Worm (Caenorhabditis elegans) whole organism, young adult: Measurements from ENCODE around the gene F10E7.6.

Experiments used
- sdz-38 ChIP-seq: sonication (generic microtip); optimal IDR thresholded peaks from 2 replicates; lab custom pipeline; 2016; ENCODE audit warnings: missing genotype, missing genetic modification characterization, missing compliant biosample characterization
- snpc-4 ChIP-seq, 5 experiments: fragments of 150-350 bp in 1 of 5; sonication (generic microtip) in 4 of 5; optimal IDR thresholded peaks; 2 replicates each; lab custom pipeline; 2014 to 2018; ENCODE audit warnings: missing genetic modification characterization in 5 of 5, missing biosample characterization in 3 of 5, antibody characterized with exemption in 2 of 5, mild to moderate bottlenecking in 2 of 5, missing compliant biosample characterization in 2 of 5, missing genotype in 2 of 5, moderate library complexity in 2 of 5, missing genetic modification reagents in 1 of 5

DNA sequence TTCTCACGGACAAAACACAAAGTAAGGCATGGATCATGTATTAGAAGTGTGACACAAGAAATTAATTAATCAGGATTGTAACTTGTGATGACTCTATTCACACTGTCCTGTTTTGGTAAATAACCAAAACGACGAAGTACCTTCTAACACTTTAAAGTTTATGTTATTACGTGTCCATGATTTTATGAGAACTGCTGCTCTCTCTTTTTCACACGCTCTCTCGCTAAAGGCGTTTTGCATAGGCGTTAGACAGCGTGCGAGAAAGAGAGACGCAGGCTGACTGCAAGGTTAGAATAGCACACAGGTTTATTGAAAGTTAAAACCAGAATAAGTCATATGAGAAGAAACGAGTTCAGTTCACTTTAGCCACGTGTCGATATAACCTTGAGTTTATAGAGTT lies 22.8 kb upstream of the F10E7.6 start:
- TF ChIP-seq sdz-38 (tag; lab: Kevin White, UChicago) (no peak), snpc-4 (GFP tag; optimal IDR thresholded peaks at IDR 0.05; lab: Kevin White, UChicago) (no peak), snpc-4 (tag; optimal IDR thresholded peaks at IDR 0.05; lab: Kevin White, UChicago) (no peak)
